Worm (Caenorhabditis elegans) whole organism, late embryonic: ENCODE data around the gene F46H5.11.

Experiments used
- ama-1 ChIP-seq: fragments of 150-350 bp; optimal IDR thresholded peaks from 2 replicates; lab custom pipeline; 2014
- ets-4 ChIP-seq: sonication (generic microtip); optimal IDR thresholded peaks from 2 replicates; lab custom pipeline; 2016; ENCODE audit warnings: missing genetic modification characterization, missing compliant biosample characterization
- fax-1 ChIP-seq: sonication (generic microtip); optimal IDR thresholded peaks from 2 replicates; lab custom pipeline; 2016; ENCODE audit warnings: missing genotype, missing genetic modification characterization, missing compliant biosample characterization
- fkh-10 ChIP-seq: fragments of 150-350 bp; optimal IDR thresholded peaks from 2 replicates; lab custom pipeline; 2014; ENCODE audit warnings: missing biosample characterization, missing genetic modification reagents, missing genetic modification characterization
- madf-2 ChIP-seq: sonication (generic microtip); optimal IDR thresholded peaks from 2 replicates; lab custom pipeline; 2017; ENCODE audit warnings: missing genetic modification characterization, missing compliant biosample characterization
- npax-4 ChIP-seq: sonication (generic microtip); optimal IDR thresholded peaks from 2 replicates; lab custom pipeline; 2016; ENCODE audit warnings: missing genetic modification characterization, missing compliant biosample characterization
- pqm-1 ChIP-seq: sonication (generic microtip); optimal IDR thresholded peaks from 2 replicates; lab custom pipeline; 2016; ENCODE audit warnings: missing genetic modification characterization, missing compliant biosample characterization
- ref-2 ChIP-seq: sonication (generic microtip); optimal IDR thresholded peaks from 2 replicates; lab custom pipeline; 2016; ENCODE audit warnings: missing genetic modification characterization, missing compliant biosample characterization
- rnt-1 ChIP-seq: sonication (generic microtip); optimal IDR thresholded peaks from 2 replicates; lab custom pipeline; 2016; ENCODE audit warnings: missing genetic modification characterization, missing compliant biosample characterization

ce11 chrX:7320115-7320711 lies 48.3 kb upstream of the F46H5.11 start, which contains the start of gene spp-5:
- TF ChIP-seq madf-2 (no peak), ets-4 (no peak), pqm-1 (tag; lab: Kevin White, UChicago) (no peak), npax-4 (tag; lab: Kevin White, UChicago) (no peak), fkh-10 (GFP tag; lab: Kevin White, UChicago) (no peak), rnt-1 (no peak), fax-1 (no peak), ama-1 (lab: Kevin White, UChicago) (no peak), ref-2 (no peak)
